Worm (Caenorhabditis elegans): ENCODE measurements around the gene sbt-1.

sbt-1 gene

DNA sequence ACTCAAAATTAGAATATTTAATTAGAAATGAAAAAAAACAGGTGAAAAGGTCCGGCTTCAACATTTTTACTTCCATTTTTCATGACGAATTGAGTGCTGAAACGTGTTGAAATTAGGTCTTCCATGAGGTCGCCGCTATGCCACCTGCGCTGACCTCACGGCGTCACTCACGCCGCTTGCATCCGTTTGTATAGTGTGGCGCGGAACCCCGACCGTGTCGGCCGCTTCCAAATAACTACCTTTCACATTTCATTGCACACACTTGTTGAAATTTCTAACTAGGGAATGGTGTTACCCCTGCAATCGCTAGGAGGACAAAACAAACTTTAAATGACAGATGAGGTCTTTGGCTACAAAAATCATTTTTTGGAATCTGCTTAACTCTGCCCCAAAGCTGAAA, 25.2 kb downstream of the sbt-1 start:
- TF ChIP-seq nhr-41 (GFP tag; IDR thresholded peaks at IDR 0.05) (peak; percentile 33; the same call in 1 of the 2 replicates), Y105C5A.15 (GFP tag; IDR thresholded peaks at IDR 0.05) (peak; percentile 7; the same call in 1 of the 2 replicates), php-3 (GFP tag; IDR thresholded peaks at IDR 0.05) (0 out of 2 replicates have a peak, but pooled peaks have one; percentile 56), snpc-4 (tag; optimal IDR thresholded peaks at IDR 0.05) (peak; percentile 64)

DNA sequence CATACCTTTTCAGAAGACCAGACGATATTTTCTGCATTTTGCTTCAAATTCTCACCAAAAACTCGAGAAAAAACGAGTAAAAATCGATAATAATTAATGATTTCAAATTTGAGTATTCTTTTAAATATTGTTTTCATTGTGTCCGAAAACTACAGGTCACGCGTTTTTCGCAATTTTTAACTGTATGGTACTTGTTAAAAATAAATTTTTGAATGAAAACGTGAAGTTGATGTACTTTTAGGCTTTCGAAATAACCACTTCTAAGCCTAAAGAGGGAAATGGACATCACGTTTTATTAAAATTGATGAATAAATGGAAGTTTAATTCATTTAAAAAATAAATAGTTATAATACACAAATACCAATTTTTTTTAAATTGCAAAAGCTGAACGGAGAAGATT, 25.8 kb downstream of the sbt-1 start, which contains the start of gene Y44A6D.5:
TSS of gene Y44A6D.5 (minus strand) at position 101 of the 400 bp plus-strand sequence.
- TF ChIP-seq dmd-8 (GFP tag; IDR thresholded peaks at IDR 0.05) (no peak), lin-13 (GFP tag; optimal IDR thresholded peaks at IDR 0.05) (no peak), zip-2 (tag; optimal IDR thresholded peaks at IDR 0.05) (no peak), ceh-28 (tag; optimal IDR thresholded peaks at IDR 0.05) (no peak), vab-7 (GFP tag; IDR thresholded peaks at IDR 0.05) (no peak), hmg-1.1 (GFP tag; IDR thresholded peaks at IDR 0.05) (no peak), aly-2 (tag; optimal IDR thresholded peaks at IDR 0.05) (no peak), lir-3 (tag; optimal IDR thresholded peaks at IDR 0.05) (no peak), mdl-1 (tag; optimal IDR thresholded peaks at IDR 0.05) (no peak)

DNA sequence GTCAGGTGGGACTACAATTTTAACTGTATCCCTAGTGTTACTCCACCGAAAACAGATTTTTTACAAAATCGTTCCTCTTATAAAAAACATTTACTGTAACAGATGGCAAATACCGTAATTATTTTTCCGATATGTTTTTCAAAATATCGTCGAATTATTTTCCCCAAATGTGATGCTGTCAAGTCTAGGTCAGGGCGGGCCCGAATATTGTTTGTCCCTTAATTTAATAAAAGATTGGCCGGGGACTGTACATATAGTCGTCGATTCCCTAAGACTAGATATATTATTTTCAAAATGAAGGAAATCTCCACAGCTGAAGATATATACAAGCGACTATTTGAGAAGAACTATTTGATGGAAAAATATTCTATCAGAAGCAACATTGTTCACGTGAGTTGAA, 30.8 kb downstream of the sbt-1 start, which contains the start of gene sdf-9:
TSS of gene sdf-9 (plus strand) at position 301 of the 400 bp plus-strand sequence.
- TF ChIP-seq mdt-29 (GFP tag; IDR thresholded peaks at IDR 0.05) (no peak), nhr-237 (tag; optimal IDR thresholded peaks at IDR 0.05) (no peak), zfp-3 (GFP tag; conservative IDR thresholded peaks at IDR 0.05) (no peak), ceh-28 (tag; optimal IDR thresholded peaks at IDR 0.05) (no peak), mep-1 (tag; optimal IDR thresholded peaks at IDR 0.05) (no peak), dve-1 (tag; optimal IDR thresholded peaks at IDR 0.05; ENCODE audit: insufficient read depth) (no peak), hlh-30 (tag; optimal IDR thresholded peaks at IDR 0.05; ENCODE audit: insufficient read depth) (no peak), daf-8 (GFP tag; IDR thresholded peaks at IDR 0.05) (no peak), arid-1 (GFP tag; conservative IDR thresholded peaks at IDR 0.05) (no peak), lim-7 (GFP tag; IDR thresholded peaks at IDR 0.05) (no peak)

DNA sequence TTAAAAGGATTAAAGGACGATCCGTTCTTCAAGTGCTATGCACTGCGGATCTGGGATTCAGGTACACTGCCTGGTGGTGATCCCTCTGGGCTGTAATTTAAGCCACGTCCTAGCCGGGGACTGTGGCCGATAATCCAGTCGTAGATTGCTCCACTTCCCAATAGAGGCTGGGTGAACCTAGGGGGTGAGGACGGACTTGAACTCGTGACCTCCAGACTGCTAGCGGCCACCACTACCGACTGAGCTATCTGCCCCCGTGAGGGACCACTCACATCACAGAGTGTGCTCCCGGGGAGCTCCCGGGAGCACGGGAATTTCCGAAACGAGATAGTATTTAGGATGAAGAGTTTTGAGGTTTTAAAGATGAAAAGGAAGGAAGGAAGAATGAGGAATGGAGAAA, 33.3 kb downstream of the sbt-1 start:
- peak; percentile 63 for TF ChIP-seq set-16 (GFP tag; IDR thresholded peaks at IDR 0.05)
- peak; percentile 58 for TF ChIP-seq egl-43 (GFP tag; IDR thresholded peaks at IDR 0.05)

DNA sequence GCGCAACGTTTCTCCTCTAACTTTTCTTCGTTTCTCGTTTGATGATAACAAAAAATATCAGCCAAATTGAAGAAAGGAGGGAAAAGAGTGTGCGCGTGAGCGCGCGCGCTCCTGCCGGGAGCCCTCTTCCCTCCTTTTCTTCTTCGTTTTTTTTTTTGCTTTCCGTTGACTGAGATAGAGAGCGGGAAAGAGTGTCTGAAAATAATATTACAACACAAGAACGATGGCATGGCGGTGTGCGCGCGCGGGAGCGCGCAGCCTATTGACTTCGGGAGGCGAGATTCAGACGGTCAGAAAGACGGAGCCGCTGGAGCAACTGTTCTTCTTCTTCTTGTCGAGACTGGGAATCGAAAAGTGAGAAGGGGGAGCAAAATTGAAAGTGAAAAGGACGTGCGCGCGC, 34.9 kb downstream of the sbt-1 start:
- TF ChIP-seq pqm-1 (tag; optimal IDR thresholded peaks at IDR 0.05) (peak; percentile 47), hif-1 (tag; optimal IDR thresholded peaks at IDR 0.05) (peak in 1 of 2 experiments; percentile 73), rbr-2 (tag; optimal IDR thresholded peaks at IDR 0.05) (peak; percentile 9), egl-43 (GFP tag; IDR thresholded peaks at IDR 0.05) (0 out of 2 replicates have a peak, but pooled peaks have one; percentile 53), hmg-1.1 (GFP tag; IDR thresholded peaks at IDR 0.05) (0 out of 2 replicates have a peak, but pooled peaks have one; percentile 21), dmd-6 (GFP tag; IDR thresholded peaks at IDR 0.05) (peak; percentile 39; the same call in 1 of the 2 replicates), mxl-3 (GFP tag; optimal IDR thresholded peaks at IDR 0.05) (no peak), saeg-2 (GFP tag; IDR thresholded peaks at IDR 0.05) (no peak), nhr-77 (tag; optimal IDR thresholded peaks at IDR 0.05) (peak; percentile 10), aha-1 (tag) (peak; percentile 22), nhr-28 (tag; optimal IDR thresholded peaks at IDR 0.05) (peak; percentile 19), lin-39 (tag; optimal IDR thresholded peaks at IDR 0.05) (no peak), D1046.2 (GFP tag; IDR thresholded peaks at IDR 0.05) (no peak), hlh-30 (tag; optimal IDR thresholded peaks at IDR 0.05; ENCODE audit: insufficient read depth) (peak; percentile 71), set-16 (GFP tag; IDR thresholded peaks at IDR 0.05) (peak; percentile 74), dve-1 (tag; optimal IDR thresholded peaks at IDR 0.05; ENCODE audit: insufficient read depth) (peak; percentile 78), daf-16 (GFP tag; optimal IDR thresholded peaks at IDR 0.05) (no peak), daf-16 (tag; optimal IDR thresholded peaks at IDR 0.05) (peak; percentile 46), nhr-11 (tag; optimal IDR thresholded peaks at IDR 0.05) (peak; percentile 59), hlh-11 (tag; optimal IDR thresholded peaks at IDR 0.05) (peak; percentile 79), madf-5 (GFP tag; IDR thresholded peaks at IDR 0.05) (no peak), pha-4 (GFP tag; IDR thresholded peaks at IDR 0.05) (peak; percentile 48; the same call in 1 of the 2 replicates), pha-4 (tag; optimal IDR thresholded peaks at IDR 0.05) (no peak), lin-1 (GFP tag; IDR thresholded peaks at IDR 0.05) (0 out of 2 replicates have a peak, but pooled peaks have one; percentile 29), php-3 (GFP tag; IDR thresholded peaks at IDR 0.05) (no peak)
